Worm (Caenorhabditis elegans): Measurements from ENCODE around the gene T28F3.8.

ce11 chrIV:17264714-17265113, 42.4 kb downstream of the T28F3.8 start, which contains the start of gene F26D10.13:
- TF ChIP-seq mdl-1 (tag; optimal IDR thresholded peaks at IDR 0.05) = no peak
- no peak for TF ChIP-seq egl-27 (tag; optimal IDR thresholded peaks at IDR 0.05)
- TF ChIP-seq T20F7.1 (GFP tag; optimal IDR thresholded peaks at IDR 0.05) = no peak
- no peak for TF ChIP-seq daf-16 (GFP tag; optimal IDR thresholded peaks at IDR 0.05)
- TF ChIP-seq daf-16 (tag; optimal IDR thresholded peaks at IDR 0.05) = no peak
- no peak for TF ChIP-seq tag-97 (GFP tag; IDR thresholded peaks at IDR 0.05)
- no peak for TF ChIP-seq ama-1 (optimal IDR thresholded peaks at IDR 0.05)
- no peak for TF ChIP-seq ztf-11 (tag; optimal IDR thresholded peaks at IDR 0.05)
- no peak for TF ChIP-seq snpc-4 (tag; optimal IDR thresholded peaks at IDR 0.05)
- no peak for TF ChIP-seq hlh-11 (tag; optimal IDR thresholded peaks at IDR 0.05)
- TF ChIP-seq R02D3.7 (tag; optimal IDR thresholded peaks at IDR 0.05) = no peak
- no peak for TF ChIP-seq F49E8.2 (tag; optimal IDR thresholded peaks at IDR 0.05; ENCODE audit: borderline replicate concordance)
